Worm (Caenorhabditis elegans) whole organism, L4/young adult: Measurements from ENCODE around the gene F41H10.4.

ENCODE experiments used
- W03F9.2 ChIP-seq: fragments of 150-350 bp; optimal IDR thresholded peaks from 2 replicates; lab custom pipeline; 2014; ENCODE audit warnings: missing biosample characterization, missing genetic modification characterization
- him-1 ChIP-seq: sonication (generic microtip); optimal IDR thresholded peaks from 2 replicates; lab custom pipeline; 2016; ENCODE audit warnings: missing genotype, missing genetic modification reagents, missing genetic modification characterization, missing compliant biosample characterization

- no peak for TF ChIP-seq him-1
- no peak for TF ChIP-seq W03F9.2
These were observed 41.0 kb downstream of the F41H10.4 start, which contains the start of gene ZK616.61 for ce11 chrIV:5405345-5405744.
